Worm (Caenorhabditis elegans) whole organism, L4/young adult: ENCODE results near the gene gst-41.

Source experiments
- dao-5 ChIP-seq: sonication (generic microtip); optimal IDR thresholded peaks from 2 replicates; lab custom pipeline; 2016; ENCODE audit warnings: missing genotype, missing genetic modification characterization, moderate library complexity, missing compliant biosample characterization
- him-1 ChIP-seq: sonication (generic microtip); optimal IDR thresholded peaks from 2 replicates; lab custom pipeline; 2016; ENCODE audit warnings: missing genotype, missing genetic modification reagents, missing genetic modification characterization, missing compliant biosample characterization

- no peak for TF ChIP-seq him-1
- no peak for TF ChIP-seq dao-5
Measured at ce11 chrV:7432441-7433146, 33.5 kb upstream of the gst-41 start.
